Worm (Caenorhabditis elegans): ENCODE measurements around the gene epg-5.

Gene epg-5

DNA sequence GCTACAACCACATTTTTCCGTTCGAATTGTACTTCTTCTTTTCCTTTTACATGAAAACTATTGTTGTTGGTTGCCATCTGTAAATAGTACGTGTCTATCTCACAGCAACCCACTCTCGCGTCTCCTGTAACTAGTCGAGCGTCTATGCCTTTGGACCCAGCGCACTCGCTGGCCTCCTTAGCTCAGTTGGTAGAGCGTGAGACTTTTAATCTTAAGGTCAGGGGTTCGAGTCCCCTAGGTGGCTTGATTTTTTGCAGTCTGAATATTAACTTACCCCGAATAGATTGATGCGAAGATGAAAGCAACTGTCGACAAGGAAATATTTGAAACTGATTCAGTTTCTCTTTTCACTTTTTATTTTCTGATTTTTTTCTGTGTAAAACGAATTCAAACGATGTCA lies 44.1 kb downstream of the epg-5 start, which contains the start of gene mpz-3 (continued):
- TF ChIP-seq ceh-82 (tag; optimal IDR thresholded peaks at IDR 0.05) = no peak

- TF ChIP-seq nhr-11 (tag; optimal IDR thresholded peaks at IDR 0.05) (no peak), daf-16 (GFP tag; optimal IDR thresholded peaks at IDR 0.05) (no peak), daf-16 (tag; optimal IDR thresholded peaks at IDR 0.05) (peak; percentile 22), F37D6.2 (tag; optimal IDR thresholded peaks at IDR 0.05) (peak; percentile 27), hmg-1.1 (GFP tag; IDR thresholded peaks at IDR 0.05) (peak; percentile 78), dve-1 (tag; optimal IDR thresholded peaks at IDR 0.05; ENCODE audit: insufficient read depth) (peak; percentile 43), lin-15B (tag; optimal IDR thresholded peaks at IDR 0.05) (no peak), ctbp-1 (GFP tag; IDR thresholded peaks at IDR 0.05) (peak; percentile 49; the same call in 1 of the 2 replicates), T20F7.1 (GFP tag; optimal IDR thresholded peaks at IDR 0.05) (no peak), lsy-2 (tag; optimal IDR thresholded peaks at IDR 0.05) (peak in 1 of 2 experiments; percentile 27), mep-1 (tag; optimal IDR thresholded peaks at IDR 0.05) (peak; percentile 53), unc-62 (GFP tag; optimal IDR thresholded peaks at IDR 0.05 in 1 of 2) (peak in 1 of 2 experiments; percentile 13), unc-62 (tag; optimal IDR thresholded peaks at IDR 0.05) (no peak), hif-1 (tag; optimal IDR thresholded peaks at IDR 0.05) (peak in 1 of 2 experiments; percentile 7), egl-43 (GFP tag; IDR thresholded peaks at IDR 0.05) (no peak), duxl-1 (tag; optimal IDR thresholded peaks at IDR 0.05; ENCODE audit: poor library complexity) (no peak), T26A8.4 (GFP tag; IDR thresholded peaks at IDR 0.05) (peak; percentile 35; the same call in 1 of the 2 replicates), mes-2 (tag; optimal IDR thresholded peaks at IDR 0.05; ENCODE audit: poor library complexity, severe bottlenecking) (peak; percentile 31), mdl-1 (tag; optimal IDR thresholded peaks at IDR 0.05) (peak in 1 of 2 experiments; percentile 27), hlh-11 (tag; optimal IDR thresholded peaks at IDR 0.05) (peak; percentile 72)
Measured at ce11 chrII:6563238-6563637, 45.9 kb downstream of the epg-5 start.

DNA sequence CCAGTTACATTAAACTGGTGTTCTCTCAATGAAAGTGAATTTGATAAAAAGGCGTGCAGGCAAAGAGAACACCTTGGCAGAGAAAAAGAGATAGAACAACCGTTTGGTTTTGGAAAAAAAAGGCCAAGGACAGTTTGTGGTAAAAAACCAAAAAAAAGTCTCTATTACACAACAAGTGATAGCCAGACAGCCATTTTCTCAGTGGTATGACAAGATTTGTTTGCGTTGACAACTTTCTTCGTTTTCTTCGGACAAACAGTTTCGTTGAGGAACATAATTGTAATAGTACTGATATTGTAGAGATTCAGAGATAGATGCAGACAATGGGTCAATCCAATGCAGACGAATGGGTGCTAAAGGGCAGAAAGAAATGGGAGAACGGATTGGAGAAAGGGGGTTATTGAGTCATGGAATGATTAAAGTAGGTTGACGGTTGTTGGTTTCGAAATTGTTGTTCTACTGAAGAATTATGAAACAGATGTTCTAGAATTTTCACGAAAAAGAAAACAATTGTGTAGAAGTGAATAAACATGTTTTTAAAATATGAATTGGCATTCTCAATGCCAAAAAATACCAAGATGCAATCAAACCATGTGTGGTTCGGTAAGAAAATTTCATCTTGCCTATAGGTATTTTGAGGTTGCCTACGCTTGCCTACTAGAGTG lies 46.8 kb downstream of the epg-5 start:
- peak; percentile 69 for TF ChIP-seq nhr-48 (tag; optimal IDR thresholded peaks at IDR 0.05)
- peak; percentile 82 for TF ChIP-seq cey-2 (tag; optimal IDR thresholded peaks at IDR 0.05; ENCODE audit: borderline replicate concordance, insufficient read depth)
- peak; percentile 70 for TF ChIP-seq nhr-28 (tag; optimal IDR thresholded peaks at IDR 0.05)
- TF ChIP-seq madf-9 (GFP tag; conservative IDR thresholded peaks at IDR 0.05) = no peak
- peak; percentile 10 for TF ChIP-seq ama-1 (optimal IDR thresholded peaks at IDR 0.05)
- no peak for TF ChIP-seq Y105C5A.15 (GFP tag; IDR thresholded peaks at IDR 0.05)
- TF ChIP-seq F44E2.7 (GFP tag; IDR thresholded peaks at IDR 0.05) = no peak
- peak; percentile 27 for TF ChIP-seq dve-1 (tag; optimal IDR thresholded peaks at IDR 0.05; ENCODE audit: insufficient read depth)
- TF ChIP-seq rbr-2 (tag; optimal IDR thresholded peaks at IDR 0.05) = no peak
- no peak for TF ChIP-seq ztf-11 (tag; optimal IDR thresholded peaks at IDR 0.05)
- no peak for TF ChIP-seq nhr-41 (GFP tag; IDR thresholded peaks at IDR 0.05)
- no peak for TF ChIP-seq snpc-4 (tag; optimal IDR thresholded peaks at IDR 0.05)
- peak; percentile 91 for TF ChIP-seq nhr-25 (tag; optimal IDR thresholded peaks at IDR 0.05; ENCODE audit: borderline replicate concordance, insufficient read depth)
- TF ChIP-seq mdl-1 (tag; optimal IDR thresholded peaks at IDR 0.05) = peak in 1 of 2 experiments; percentile 54
- no peak for TF ChIP-seq lim-7 (GFP tag; IDR thresholded peaks at IDR 0.05)
- no peak for TF ChIP-seq ces-1 (GFP tag; optimal IDR thresholded peaks at IDR 0.05)
- TF ChIP-seq T26A8.4 (GFP tag; IDR thresholded peaks at IDR 0.05) = no peak
- TF ChIP-seq aly-2 (tag; optimal IDR thresholded peaks at IDR 0.05) = no peak
- TF ChIP-seq daf-19 (GFP tag; conservative IDR thresholded peaks at IDR 0.05) = no peak
- TF ChIP-seq nhr-10 (tag; optimal IDR thresholded peaks at IDR 0.05) = no peak
- TF ChIP-seq R02D3.7 (tag; optimal IDR thresholded peaks at IDR 0.05) = no peak
- TF ChIP-seq mdt-29 (GFP tag; IDR thresholded peaks at IDR 0.05) = no peak
- TF ChIP-seq unc-62 (GFP tag; optimal IDR thresholded peaks at IDR 0.05 in 1 of 2) = peak in 1 of 2 experiments; percentile 92
- no peak for TF ChIP-seq unc-62 (tag; optimal IDR thresholded peaks at IDR 0.05)
- peak; percentile 61 for TF ChIP-seq hlh-11 (tag; optimal IDR thresholded peaks at IDR 0.05)
- no peak for TF ChIP-seq ZK546.5 (tag; optimal IDR thresholded peaks at IDR 0.05)
- TF ChIP-seq skn-1 (tag; optimal IDR thresholded peaks at IDR 0.05) = no peak
- TF ChIP-seq fos-1 (tag; optimal IDR thresholded peaks at IDR 0.05) = no peak
- no peak for TF ChIP-seq nhr-237 (tag; optimal IDR thresholded peaks at IDR 0.05)
- 0 out of 2 replicates have a peak, but pooled peaks have one; percentile 37 for TF ChIP-seq lin-29 (GFP tag; IDR thresholded peaks at IDR 0.05)
- no peak for TF ChIP-seq daf-8 (GFP tag; IDR thresholded peaks at IDR 0.05)
- peak; percentile 37 for TF ChIP-seq mxl-3 (GFP tag; optimal IDR thresholded peaks at IDR 0.05)

Data from whole organism, L4 larva.